Worm (Caenorhabditis elegans): ENCODE measurements around the gene grd-12.

DNA sequence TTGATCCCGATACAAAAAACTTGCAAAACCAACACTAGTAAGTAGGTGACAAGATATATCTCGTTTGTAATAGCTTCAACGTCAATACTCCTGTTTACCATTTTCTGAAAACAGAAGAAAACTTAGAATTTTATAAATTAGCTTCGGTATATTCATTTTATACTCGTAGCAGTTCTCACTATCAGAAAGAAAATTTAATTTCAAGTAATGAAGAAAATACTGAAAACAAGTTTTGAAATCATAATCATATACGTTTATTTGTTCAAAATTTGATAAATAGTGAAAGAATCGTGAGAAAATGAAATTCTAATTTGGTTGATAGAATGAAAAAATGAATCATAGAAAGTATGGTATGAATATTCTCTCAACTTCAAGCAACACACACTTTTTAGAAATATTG lies 23.7 kb upstream of the grd-12 start, which contains the start of gene C30G7.5:
- TF ChIP-seq unc-62 (GFP tag; optimal IDR thresholded peaks at IDR 0.05) (no peak), elt-3 (tag; optimal IDR thresholded peaks at IDR 0.05) (no peak), snpc-4 (tag; optimal IDR thresholded peaks at IDR 0.05) (no peak), mep-1 (tag; optimal IDR thresholded peaks at IDR 0.05) (no peak), tbx-8 (GFP tag; optimal IDR thresholded peaks at IDR 0.05) (no peak), flh-1 (GFP tag; optimal IDR thresholded peaks at IDR 0.05) (no peak), elt-1 (tag; optimal IDR thresholded peaks at IDR 0.05; ENCODE audit: borderline replicate concordance, insufficient read depth) (no peak), nhr-237 (tag; optimal IDR thresholded peaks at IDR 0.05) (no peak), unc-39 (tag; optimal IDR thresholded peaks at IDR 0.05) (no peak), bed-3 (GFP tag; optimal IDR thresholded peaks at IDR 0.05) (no peak), ztf-11 (tag; optimal IDR thresholded peaks at IDR 0.05) (no peak), ceh-43 (GFP tag; optimal IDR thresholded peaks at IDR 0.05) (no peak), pha-4 (tag; optimal IDR thresholded peaks at IDR 0.05) (no peak), hlh-1 (tag; optimal IDR thresholded peaks at IDR 0.05) (no peak)
